Fruit fly (Drosophila melanogaster): ENCODE data around the gene CG10366.

Gene CG10366

DNA sequence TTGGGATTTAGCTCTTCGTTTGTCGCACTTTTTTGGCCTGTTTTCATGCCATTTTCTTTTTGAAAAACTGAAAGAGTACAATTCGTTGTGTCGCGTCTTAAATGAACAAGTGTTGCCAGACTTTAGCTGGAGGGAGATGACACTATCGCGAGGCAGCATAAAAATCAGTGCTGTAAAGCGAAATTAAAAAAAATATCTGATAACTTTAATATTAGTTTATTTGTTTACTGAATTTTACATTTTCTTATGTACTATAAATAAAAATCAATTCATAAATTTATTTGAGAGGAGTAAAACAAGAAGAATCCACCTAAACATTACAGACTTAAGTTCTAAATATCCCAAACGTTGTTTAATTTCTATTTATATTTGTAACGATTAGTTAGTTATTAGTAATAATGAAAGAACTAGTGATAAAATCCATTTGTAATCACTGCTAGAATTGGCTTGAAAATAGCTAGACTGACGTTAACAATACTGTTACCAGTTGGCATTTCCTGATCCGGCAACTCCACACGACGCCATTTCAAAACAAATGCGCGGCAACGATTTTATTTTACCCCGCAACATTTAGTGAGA is 6.8 kb upstream of the CG10366 start, which contains the start of the genes spi and msb1l (continued):
- TF ChIP-seq tap (tag; optimal IDR thresholded peaks at IDR 0.05) (no peak), Nf-YC (tag; optimal IDR thresholded peaks at IDR 0.05) (peak; percentile 67), HLH4C (GFP tag; IDR thresholded peaks at IDR 0.05; ENCODE audit: partially characterized antibody) (peak; percentile 41; the same call in 1 of the 3 replicates), CG9437 (GFP tag; optimal IDR thresholded peaks at IDR 0.05) (peak; percentile 41), CG11398 (GFP tag; optimal IDR thresholded peaks at IDR 0.05) (no peak), run (tag; optimal IDR thresholded peaks at IDR 0.05) (no peak), CG16779 (GFP tag; IDR thresholded peaks at IDR 0.05) (no peak), vfl (GFP tag; optimal IDR thresholded peaks at IDR 0.05) (no peak), NK7.1 (GFP tag; optimal IDR thresholded peaks at IDR 0.05) (no peak), CG7987 (GFP tag; optimal IDR thresholded peaks at IDR 0.05) (no peak), CG14710 (tag; optimal IDR thresholded peaks at IDR 0.05) (peak; percentile 86), ara (GFP tag; IDR thresholded peaks at IDR 0.05) (no peak), CkIIα-i1 (GFP tag; IDR thresholded peaks at IDR 0.05) (no peak), Hey (tag; optimal IDR thresholded peaks at IDR 0.05) (no peak), z (GFP tag; IDR thresholded peaks at IDR 0.05) (no peak), CG3407 (GFP tag; optimal IDR thresholded peaks at IDR 0.05) (no peak), CG1832 (GFP tag; optimal IDR thresholded peaks at IDR 0.05) (no peak), PHDP (tag; optimal IDR thresholded peaks at IDR 0.05) (no peak), btn (GFP tag; optimal IDR thresholded peaks at IDR 0.05) (no peak), CG13894 (tag; optimal IDR thresholded peaks at IDR 0.05) (peak; percentile 44), Tbp (GFP tag; optimal IDR thresholded peaks at IDR 0.05) (no peak), Camta (GFP tag; optimal IDR thresholded peaks at IDR 0.05) (no peak), CG17912 (GFP tag; optimal IDR thresholded peaks at IDR 0.05) (no peak), CG34422 (GFP tag; IDR thresholded peaks at IDR 0.05) (no peak), CG5245 (GFP tag; optimal IDR thresholded peaks at IDR 0.05) (no peak), CG6765 (GFP tag; optimal IDR thresholded peaks at IDR 0.05) (no peak), yki (optimal IDR thresholded peaks at IDR 0.05) (no peak), trem (tag; optimal IDR thresholded peaks at IDR 0.05) (peak; percentile 74), pb (GFP tag; optimal IDR thresholded peaks at IDR 0.05) (no peak), Drgx (GFP tag; IDR thresholded peaks at IDR 0.05) (no peak), Hmx (GFP tag; optimal IDR thresholded peaks at IDR 0.05) (no peak), Lhr (GFP tag; optimal IDR thresholded peaks at IDR 0.05) (peak; percentile 71), maf-S (GFP tag; optimal IDR thresholded peaks at IDR 0.05) (no peak), hkb (optimal IDR thresholded peaks at IDR 0.05) (peak; percentile 41), hkb (GFP tag; IDR thresholded peaks at IDR 0.05) (no peak), CG4404 (GFP tag; IDR thresholded peaks at IDR 0.05) (peak; percentile 55), vvl (GFP tag; IDR thresholded peaks at IDR 0.05) (no peak; the same call in 1 of the 2 replicates), CG11560 (tag; IDR thresholded peaks at IDR 0.05) (no peak), CG2202 (tag; optimal IDR thresholded peaks at IDR 0.05) (peak; percentile 1), CG12236 (GFP tag; optimal IDR thresholded peaks at IDR 0.05) (no peak), gfzf (GFP tag; optimal IDR thresholded peaks at IDR 0.05) (peak; percentile 6), tx (GFP tag; optimal IDR thresholded peaks at IDR 0.05) (no peak), slp2 (GFP tag; optimal IDR thresholded peaks at IDR 0.05) (no peak), sob (GFP tag; IDR thresholded peaks at IDR 0.05) (peak; percentile 69; the same call in 1 of the 2 replicates), Nf-YA (GFP tag; IDR thresholded peaks at IDR 0.05) (no peak), mld (GFP tag; IDR thresholded peaks at IDR 0.05; ENCODE audit: partially characterized antibody) (0 out of 3 replicates have a peak, but pooled peaks have one; percentile 41), CG10979 (tag; optimal IDR thresholded peaks at IDR 0.05) (peak; percentile 19), Rx (GFP tag; IDR thresholded peaks at IDR 0.05) (no peak), abd-A (tag; optimal IDR thresholded peaks at IDR 0.05) (no peak), slbo (GFP tag; IDR thresholded peaks at IDR 0.05) (peak; percentile 77), peb (GFP tag; IDR thresholded peaks at IDR 0.05) (0 out of 2 replicates have a peak, but pooled peaks have one; percentile 7), CG5953 (GFP tag; IDR thresholded peaks at IDR 0.05) (no peak)

Measured in whole organism, embryonic.